Fruit fly (Drosophila melanogaster): ENCODE measurements around the gene CG14968.

Gene CG14968

dm6 chr3L:3301171-3301738, 1.7 kb downstream of the CG14968 start (continued):
- TF ChIP-seq CG3995 (GFP tag; optimal IDR thresholded peaks at IDR 0.05) (peak; percentile 23), dysf (GFP tag; IDR thresholded peaks at IDR 0.05) (peak; percentile 91), CG7928 (GFP tag; optimal IDR thresholded peaks at IDR 0.05) (peak; percentile 29), da (GFP tag; optimal IDR thresholded peaks at IDR 0.05) (peak; percentile 60), gcm (GFP tag; optimal IDR thresholded peaks at IDR 0.05) (peak; percentile 93), Asciz (GFP tag; optimal IDR thresholded peaks at IDR 0.05) (peak; percentile 91), Antp (GFP tag; optimal IDR thresholded peaks at IDR 0.05) (peak; percentile 82), CG11247 (GFP tag; IDR thresholded peaks at IDR 0.05) (peak; percentile 85), wdn (GFP tag; IDR thresholded peaks at IDR 0.05) (peak; percentile 80), CG7357 (GFP tag; IDR thresholded peaks at IDR 0.05) (peak; percentile 85), ap (GFP tag; IDR thresholded peaks at IDR 0.05) (peak; percentile 90), CG7556 (GFP tag; optimal IDR thresholded peaks at IDR 0.05) (peak; percentile 92), CG4820 (GFP tag; optimal IDR thresholded peaks at IDR 0.05) (peak; percentile 90), CkIIα-i1 (GFP tag; IDR thresholded peaks at IDR 0.05) (no peak), Fer3 (tag; optimal IDR thresholded peaks at IDR 0.05) (peak; percentile 93), usp (GFP tag; optimal IDR thresholded peaks at IDR 0.05) (no peak), CG9215 (GFP tag; IDR thresholded peaks at IDR 0.05) (peak; percentile 69), Dfd (GFP tag; optimal IDR thresholded peaks at IDR 0.05) (no peak), CG31441 (GFP tag; IDR thresholded peaks at IDR 0.05) (peak; percentile 95), br (optimal IDR thresholded peaks at IDR 0.05) (no peak), CG33557 (GFP tag; optimal IDR thresholded peaks at IDR 0.05) (peak; percentile 68), E2f2 (GFP tag; IDR thresholded peaks at IDR 0.05) (peak; percentile 74), CG2678 (tag; optimal IDR thresholded peaks at IDR 0.05) (peak; percentile 95), CG3726 (GFP tag; IDR thresholded peaks at IDR 0.05) (peak; percentile 85), CG11696 (GFP tag; IDR thresholded peaks at IDR 0.05) (peak; percentile 73), HmgZ (tag; optimal IDR thresholded peaks at IDR 0.05) (peak; percentile 91), Bteb2 (GFP tag; optimal IDR thresholded peaks at IDR 0.05) (peak; percentile 89), MESR4 (GFP tag; optimal IDR thresholded peaks at IDR 0.05) (peak; percentile 31), Dip2 (GFP tag; IDR thresholded peaks at IDR 0.05) (0 out of 2 replicates have a peak, but pooled peaks have one; percentile 38), unpg (GFP tag; optimal IDR thresholded peaks at IDR 0.05) (peak; percentile 94), trem (tag; optimal IDR thresholded peaks at IDR 0.05) (peak; percentile 87), fru (optimal IDR thresholded peaks at IDR 0.05) (no peak), slp2 (GFP tag; optimal IDR thresholded peaks at IDR 0.05) (peak; percentile 84), TFAM (GFP tag; optimal IDR thresholded peaks at IDR 0.05) (no peak), lab (GFP tag; optimal IDR thresholded peaks at IDR 0.05) (peak; percentile 96), Dek (tag; optimal IDR thresholded peaks at IDR 0.05) (peak; percentile 91), CG12155 (GFP tag; optimal IDR thresholded peaks at IDR 0.05) (peak; percentile 84), CG7963 (GFP tag; IDR thresholded peaks at IDR 0.05; ENCODE audit: partially characterized antibody) (no peak), CG15696 (tag; optimal IDR thresholded peaks at IDR 0.05) (peak; percentile 58), CG15269 (tag; optimal IDR thresholded peaks at IDR 0.05) (peak; percentile 96), Hr78 (GFP tag; optimal IDR thresholded peaks at IDR 0.05) (peak in 1 of 2 experiments; percentile 41), rib (GFP tag; IDR thresholded peaks at IDR 0.05) (peak; percentile 81), ken (GFP tag; IDR thresholded peaks at IDR 0.05) (peak; percentile 79; the same call in 2 of the 3 replicates), MTF-1 (GFP tag; optimal IDR thresholded peaks at IDR 0.05; ENCODE audit: borderline replicate concordance) (peak; percentile 74), CG16815 (GFP tag; optimal IDR thresholded peaks at IDR 0.05) (peak; percentile 69), MBD-R2 (GFP tag; IDR thresholded peaks at IDR 0.05) (peak; percentile 64; the same call in 1 of the 2 replicates), CG15479 (GFP tag; optimal IDR thresholded peaks at IDR 0.05) (peak; percentile 67), hth (optimal IDR thresholded peaks at IDR 0.05) (no peak), stwl (tag; optimal IDR thresholded peaks at IDR 0.05) (no peak), Sin3A (optimal IDR thresholded peaks at IDR 0.05) (no peak), yki (optimal IDR thresholded peaks at IDR 0.05) (no peak), CG14441 (GFP tag; IDR thresholded peaks at IDR 0.05) (peak; percentile 93)

All from whole organism, embryonic.